Fruit fly (Drosophila melanogaster): ENCODE measurements around the gene ND-24.

The ND-24 gene

DNA sequence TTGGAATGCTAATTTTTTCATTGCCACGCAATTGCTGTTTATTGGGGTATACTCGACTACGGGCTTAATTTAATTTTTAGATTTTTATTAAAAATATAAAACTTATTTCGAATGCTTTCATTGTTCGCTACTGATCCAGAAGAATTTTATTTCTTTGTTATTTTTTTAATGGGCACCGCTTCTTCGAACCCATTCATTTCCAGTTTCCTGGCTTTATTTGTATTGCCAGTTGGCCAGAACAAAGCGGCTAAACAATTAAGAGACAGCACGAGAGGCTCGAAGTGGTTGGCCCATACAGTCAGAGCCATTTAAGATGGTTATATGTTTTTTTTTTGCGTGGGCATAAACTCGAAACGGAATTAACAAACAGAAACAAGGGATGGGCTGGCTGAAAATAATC lies 36.1 kb upstream of the ND-24 start (continued):
- TF ChIP-seq jim (GFP tag; optimal IDR thresholded peaks at IDR 0.05) (no peak), brk (GFP tag; optimal IDR thresholded peaks at IDR 0.05) (peak; percentile 74)

DNA sequence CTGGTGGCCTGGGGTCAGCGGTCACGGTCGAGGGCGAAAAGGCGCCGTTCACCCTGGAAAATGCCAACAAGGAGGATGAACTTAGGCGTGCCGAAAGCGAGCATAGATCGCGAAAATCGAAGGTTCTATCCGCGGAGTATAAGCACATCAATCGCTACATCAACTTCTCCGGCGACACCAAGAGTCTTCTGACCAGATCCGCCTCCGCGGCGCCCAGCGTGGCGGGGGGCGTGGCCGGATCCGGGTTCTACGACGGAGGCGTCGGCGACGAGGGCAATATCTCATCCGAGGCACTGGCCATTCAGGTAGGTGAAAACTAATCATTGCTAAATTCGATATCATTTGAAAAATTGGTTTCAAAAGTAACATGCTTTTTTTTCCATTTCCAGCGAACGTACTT lies 34.3 kb upstream of the ND-24 start:
- TF ChIP-seq Dfd (GFP tag; optimal IDR thresholded peaks at IDR 0.05) = peak; percentile 94
- TF ChIP-seq lola (GFP tag; optimal IDR thresholded peaks at IDR 0.05) = no peak
- TF ChIP-seq Hnf4 (GFP tag; optimal IDR thresholded peaks at IDR 0.05) = no peak
- no peak for TF ChIP-seq Dif (GFP tag; optimal IDR thresholded peaks at IDR 0.05; ENCODE audit: partially characterized antibody)
- no peak for TF ChIP-seq OdsH (GFP tag; optimal IDR thresholded peaks at IDR 0.05)

DNA sequence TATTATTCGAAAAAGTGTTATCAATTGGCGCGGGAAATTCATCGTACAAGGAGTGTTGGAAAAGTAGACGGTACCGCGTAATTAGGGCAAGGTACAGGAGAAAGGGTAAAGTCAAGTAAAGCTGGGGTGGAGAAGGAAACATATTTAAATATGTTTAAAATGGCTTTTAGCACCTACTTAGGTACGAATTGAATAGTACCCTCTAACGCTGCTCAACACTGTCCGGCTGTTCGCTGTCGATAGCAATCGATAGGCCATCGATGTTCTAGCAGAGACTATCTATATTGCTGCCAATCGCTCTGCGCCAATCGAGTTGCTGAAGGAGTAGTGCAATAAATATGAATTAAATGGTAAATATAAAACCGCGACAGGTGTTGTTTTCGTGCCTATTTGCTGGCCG lies 32.6 kb upstream of the ND-24 start, which contains the start of gene X11L:
Gene X11L (plus strand): TSS at position 279 of the 400 bp plus-strand sequence.
- TF ChIP-seq psq (GFP tag; optimal IDR thresholded peaks at IDR 0.05) = peak; percentile 72
- TF ChIP-seq Mio (GFP tag; optimal IDR thresholded peaks at IDR 0.05) = no peak
- TF ChIP-seq fru (GFP tag; optimal IDR thresholded peaks at IDR 0.05) = peak; percentile 82
- TF ChIP-seq jim (GFP tag; optimal IDR thresholded peaks at IDR 0.05) = no peak
- no peak for TF ChIP-seq Dif (GFP tag; optimal IDR thresholded peaks at IDR 0.05; ENCODE audit: partially characterized antibody)
- TF ChIP-seq Dfd (GFP tag; optimal IDR thresholded peaks at IDR 0.05) = no peak
- TF ChIP-seq sage (GFP tag; optimal IDR thresholded peaks at IDR 0.05) = peak; percentile 39
- TF ChIP-seq Hnf4 (GFP tag; optimal IDR thresholded peaks at IDR 0.05) = peak; percentile 91
- no peak for TF ChIP-seq usp (GFP tag; optimal IDR thresholded peaks at IDR 0.05)
- peak; percentile 52 for TF ChIP-seq dsf (GFP tag; optimal IDR thresholded peaks at IDR 0.05; ENCODE audit: borderline replicate concordance)
- no peak for TF ChIP-seq tai (GFP tag; optimal IDR thresholded peaks at IDR 0.05)
- TF ChIP-seq OdsH (GFP tag; optimal IDR thresholded peaks at IDR 0.05) = peak; percentile 83
- no peak for TF ChIP-seq pan (optimal IDR thresholded peaks at IDR 0.05)
- no peak for TF ChIP-seq Hr78 (GFP tag; optimal IDR thresholded peaks at IDR 0.05)
- peak; percentile 82 for TF ChIP-seq br (GFP tag; optimal IDR thresholded peaks at IDR 0.05)
- no peak for TF ChIP-seq lola (GFP tag; optimal IDR thresholded peaks at IDR 0.05)
- TF ChIP-seq HLH106 (tag; optimal IDR thresholded peaks at IDR 0.05) = peak; percentile 63
- peak; percentile 25 for TF ChIP-seq CG9705 (GFP tag; optimal IDR thresholded peaks at IDR 0.05)
- TF ChIP-seq CG32264 (GFP tag; optimal IDR thresholded peaks at IDR 0.05) = peak; percentile 21
- peak; percentile 59 for TF ChIP-seq brk (GFP tag; optimal IDR thresholded peaks at IDR 0.05)
- TF ChIP-seq Myc (optimal IDR thresholded peaks at IDR 0.05) = peak; percentile 54
- TF ChIP-seq woc (GFP tag; optimal IDR thresholded peaks at IDR 0.05) = peak; percentile 70
- peak; percentile 87 for TF ChIP-seq Jra (GFP tag; optimal IDR thresholded peaks at IDR 0.05)
- peak; percentile 85 for TF ChIP-seq rgr (GFP tag; optimal IDR thresholded peaks at IDR 0.05)
- TF ChIP-seq N (GFP tag; optimal IDR thresholded peaks at IDR 0.05) = no peak
- no peak for TF ChIP-seq Vsx2 (GFP tag; optimal IDR thresholded peaks at IDR 0.05; ENCODE audit: partially characterized antibody)
- peak in 1 of 2 experiments; percentile 87 for TF ChIP-seq foxo (GFP tag; optimal IDR thresholded peaks at IDR 0.05)
- peak; percentile 89 for TF ChIP-seq h (GFP tag; optimal IDR thresholded peaks at IDR 0.05)
- TF ChIP-seq ey (GFP tag; optimal IDR thresholded peaks at IDR 0.05) = peak; percentile 86
- peak; percentile 56 for TF ChIP-seq Sp1 (GFP tag; optimal IDR thresholded peaks at IDR 0.05)
- peak; percentile 59 for TF ChIP-seq sv (GFP tag; optimal IDR thresholded peaks at IDR 0.05)
- peak; percentile 82 for TF ChIP-seq Hr83 (GFP tag; optimal IDR thresholded peaks at IDR 0.05; ENCODE audit: poor library complexity, severe bottlenecking)
- no peak for TF ChIP-seq Rel (GFP tag; optimal IDR thresholded peaks at IDR 0.05)
- TF ChIP-seq Rel (tag; optimal IDR thresholded peaks at IDR 0.05) = peak; percentile 32
- no peak for TF ChIP-seq Abd-B (GFP tag; optimal IDR thresholded peaks at IDR 0.05)
- no peak for TF ChIP-seq CrebA (GFP tag; optimal IDR thresholded peaks at IDR 0.05; ENCODE audit: borderline replicate concordance)
- TF ChIP-seq dmrt93B (GFP tag; optimal IDR thresholded peaks at IDR 0.05) = no peak
- no peak for TF ChIP-seq dl (GFP tag; optimal IDR thresholded peaks at IDR 0.05; ENCODE audit: insufficient read depth in 1 of 2, partially characterized antibody in 2 of 2)
- TF ChIP-seq GATAd (GFP tag; optimal IDR thresholded peaks at IDR 0.05) = peak; percentile 31

Measured in whole organism, wandering third instar larva.